Fruit fly (Drosophila melanogaster) whole organism, wandering third instar larva: ENCODE data around the gene CG10996.

Experiments used
- Abd-B ChIP-seq: fragments of >200 bp; optimal IDR thresholded peaks from 2 replicates; lab custom pipeline; 2017; ENCODE audit warnings: missing biosample characterization, missing genetic modification characterization
- CG32264 ChIP-seq: fragments of 200-800 bp; sonication (Bioruptor generic); optimal IDR thresholded peaks from 2 replicates; lab custom pipeline; 2016; ENCODE audit warnings: missing biosample characterization, missing genetic modification characterization
- CG9705 ChIP-seq: fragments of 200-800 bp; sonication (Bioruptor generic); optimal IDR thresholded peaks from 2 replicates; lab custom pipeline; 2018; ENCODE audit warnings: missing biosample characterization, mild to moderate bottlenecking, missing genetic modification characterization
- CrebA ChIP-seq: fragments of 200-800 bp; sonication (Bioruptor generic); optimal IDR thresholded peaks from 2 replicates; lab custom pipeline; 2016; ENCODE audit warnings: missing biosample characterization, mild to moderate bottlenecking, missing genetic modification characterization, borderline replicate concordance
- Dfd ChIP-seq: fragments of >200 bp; optimal IDR thresholded peaks from 2 replicates; lab custom pipeline; 2017; ENCODE audit warnings: missing biosample characterization, missing genetic modification characterization
- Dif ChIP-seq: fragments of 200-275, 200-300 bp; sonication (Bioruptor generic); optimal IDR thresholded peaks from 2 replicates; lab custom pipeline; 2018; ENCODE audit warnings: missing biosample characterization, missing genetic modification characterization; ENCODE audit not compliant: partially characterized antibody
- GATAd ChIP-seq: sonication (Bioruptor generic); optimal IDR thresholded peaks from 2 replicates; lab custom pipeline; 2016; ENCODE audit warnings: missing biosample characterization, missing genetic modification characterization
- HLH106 ChIP-seq: fragments of 200-800 bp; optimal IDR thresholded peaks from 3 replicates; lab custom pipeline; 2019; ENCODE audit warnings: missing biosample characterization, mild to moderate bottlenecking, missing genetic modification characterization, moderate library complexity
- Hnf4 ChIP-seq: fragments of 200-800 bp; sonication (Bioruptor generic); optimal IDR thresholded peaks from 2 replicates; lab custom pipeline; 2016; ENCODE audit warnings: missing biosample characterization, mild to moderate bottlenecking, missing genetic modification characterization
- Hr83 ChIP-seq: fragments of 200-300 bp; sonication (Bioruptor generic); optimal IDR thresholded peaks from 2 replicates; lab custom pipeline; 2016; ENCODE audit warnings: missing biosample characterization, mild to moderate bottlenecking, missing genetic modification characterization, moderate library complexity; ENCODE audit not compliant: poor library complexity, severe bottlenecking
- Jra ChIP-seq: sonication (Bioruptor generic); optimal IDR thresholded peaks from 2 replicates; lab custom pipeline; 2016; ENCODE audit warnings: missing biosample characterization, missing genetic modification characterization
- Mio ChIP-seq: sonication (Bioruptor generic); optimal IDR thresholded peaks from 2 replicates; lab custom pipeline; 2016; ENCODE audit warnings: missing biosample characterization, missing genetic modification characterization
- Myc ChIP-seq: fragments of >200 bp; optimal IDR thresholded peaks from 2 replicates; lab custom pipeline; 2017
- N ChIP-seq: fragments of >200 bp; optimal IDR thresholded peaks from 2 replicates; lab custom pipeline; 2018; ENCODE audit warnings: missing biosample characterization, missing external identifiers, missing genetic modification characterization
- OdsH ChIP-seq: fragments of 200-800 bp; sonication (Bioruptor generic); optimal IDR thresholded peaks from 2 replicates; lab custom pipeline; 2016; ENCODE audit warnings: missing biosample characterization, mild to moderate bottlenecking, missing genetic modification characterization
- Sp1 ChIP-seq: fragments of 200-800 bp; sonication (Bioruptor generic); optimal IDR thresholded peaks from 3 replicates; lab custom pipeline; 2019; ENCODE audit warnings: missing biosample characterization, mild to moderate bottlenecking, missing genetic modification characterization, moderate library complexity
- Vsx2 ChIP-seq: fragments of 200-300, 225-300 bp; sonication (Bioruptor generic); optimal IDR thresholded peaks from 2 replicates; lab custom pipeline; 2018; ENCODE audit warnings: missing biosample characterization, missing genetic modification characterization; ENCODE audit not compliant: partially characterized antibody
- br ChIP-seq: fragments of 200-800 bp; sonication (Bioruptor generic); optimal IDR thresholded peaks from 2 replicates; lab custom pipeline; 2016; ENCODE audit warnings: missing biosample characterization, missing genetic modification characterization
- brk ChIP-seq: fragments of 200-800 bp; sonication (Bioruptor generic); optimal IDR thresholded peaks from 2 replicates; lab custom pipeline; 2016; ENCODE audit warnings: missing biosample characterization, mild to moderate bottlenecking, missing genetic modification characterization
- dl ChIP-seq, 2 experiments: fragments of 175-275, 200-275 bp in 1 of 2; fragments of 200-275 bp in 1 of 2; sonication (Bioruptor generic); optimal IDR thresholded peaks; lab custom pipeline; 2018; ENCODE audit warnings: mild to moderate bottlenecking in 2 of 2, missing biosample characterization in 2 of 2, missing genetic modification characterization in 2 of 2, moderate library complexity in 2 of 2; ENCODE audit not compliant: partially characterized antibody in 2 of 2, insufficient read depth in 1 of 2
- dmrt93B ChIP-seq: fragments of 200-800 bp; sonication (Bioruptor generic); optimal IDR thresholded peaks from 2 replicates; lab custom pipeline; 2018; ENCODE audit warnings: missing biosample characterization, mild to moderate bottlenecking, missing genetic modification characterization
- dsf ChIP-seq: sonication (Bioruptor generic); optimal IDR thresholded peaks from 2 replicates; lab custom pipeline; 2016; ENCODE audit warnings: missing biosample characterization, missing genetic modification characterization, borderline replicate concordance
- ey ChIP-seq: fragments of 200-800 bp; sonication (Bioruptor generic); optimal IDR thresholded peaks from 2 replicates; lab custom pipeline; 2016; ENCODE audit warnings: missing biosample characterization, missing genetic modification characterization
- foxo ChIP-seq, 2 experiments: fragments of 200-800 bp; sonication (Bioruptor generic); optimal IDR thresholded peaks; 2 replicates in 1 of 2; 3 replicates in 1 of 2; lab custom pipeline; 2016 to 2017; ENCODE audit warnings: missing biosample characterization in 2 of 2, missing genetic modification characterization in 2 of 2
- fru ChIP-seq: fragments of 200-800 bp; sonication (Bioruptor generic); optimal IDR thresholded peaks from 3 replicates; lab custom pipeline; 2016; ENCODE audit warnings: missing biosample characterization, mild to moderate bottlenecking, missing genetic modification characterization
- h ChIP-seq: fragments of 200-800 bp; sonication (Bioruptor generic); optimal IDR thresholded peaks from 3 replicates; lab custom pipeline; 2016; ENCODE audit warnings: missing biosample characterization, mild to moderate bottlenecking, missing genetic modification characterization
- jim ChIP-seq: fragments of 175-275, 200-325 bp; sonication (Bioruptor generic); optimal IDR thresholded peaks from 2 replicates; lab custom pipeline; 2016; ENCODE audit warnings: missing biosample characterization, mild to moderate bottlenecking, missing genetic modification characterization
- lola ChIP-seq: fragments of >200 bp; optimal IDR thresholded peaks from 2 replicates; lab custom pipeline; 2017; ENCODE audit warnings: missing biosample characterization, missing genetic modification characterization
- psq ChIP-seq: fragments of 200-800 bp; sonication (Bioruptor generic); optimal IDR thresholded peaks from 3 replicates; lab custom pipeline; 2017; ENCODE audit warnings: missing biosample characterization, mild to moderate bottlenecking, missing genetic modification characterization, moderate library complexity
- rgr ChIP-seq: fragments of 200-800 bp; sonication (Bioruptor generic); optimal IDR thresholded peaks from 3 replicates; lab custom pipeline; 2016; ENCODE audit warnings: missing biosample characterization, mild to moderate bottlenecking, missing genetic modification characterization
- sage ChIP-seq: fragments of 200-800 bp; sonication (Bioruptor generic); optimal IDR thresholded peaks from 2 replicates; lab custom pipeline; 2016; ENCODE audit warnings: missing biosample characterization, mild to moderate bottlenecking, missing genetic modification characterization
- sv ChIP-seq: fragments of 200-800 bp; sonication (Bioruptor generic); optimal IDR thresholded peaks from 3 replicates; lab custom pipeline; 2016; ENCODE audit warnings: missing biosample characterization, missing genetic modification characterization
- tai ChIP-seq: sonication (Bioruptor generic); optimal IDR thresholded peaks from 2 replicates; lab custom pipeline; 2016; ENCODE audit warnings: missing biosample characterization, missing genetic modification characterization
- woc ChIP-seq: sonication (Bioruptor generic); optimal IDR thresholded peaks from 2 replicates; lab custom pipeline; 2016; ENCODE audit warnings: missing biosample characterization, mild to moderate bottlenecking, missing genetic modification characterization

Gene CG10996

DNA sequence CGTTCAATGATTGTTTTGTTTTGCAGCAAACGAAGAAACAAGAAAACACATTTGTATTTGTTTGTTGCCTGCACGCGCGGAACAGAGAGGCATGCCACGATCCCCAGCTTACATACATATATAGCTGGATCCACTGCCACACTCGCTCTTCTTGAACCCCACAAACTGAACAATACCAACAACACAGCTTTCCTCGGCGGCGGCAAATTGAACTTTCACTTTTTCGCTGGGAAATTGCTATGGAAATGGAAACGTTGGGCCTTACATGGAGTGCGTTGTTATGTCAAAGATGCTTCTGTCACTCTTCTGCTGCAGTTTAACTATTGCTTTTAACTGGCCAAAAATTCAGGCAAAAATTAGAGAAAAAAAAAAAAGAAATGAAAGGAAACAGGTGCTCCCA lies 22.2 kb upstream of the CG10996 start:
- TF ChIP-seq dsf (GFP tag; lab: Kevin White, UChicago) (no peak), tai (GFP tag; lab: Kevin White, UChicago) (no peak), Dfd (no peak), HLH106 (tag; lab: Kevin White, UChicago) (no peak), N (GFP tag; lab: Kevin White, UChicago) (no peak), OdsH (GFP tag; lab: Kevin White, UChicago) (no peak)

DNA sequence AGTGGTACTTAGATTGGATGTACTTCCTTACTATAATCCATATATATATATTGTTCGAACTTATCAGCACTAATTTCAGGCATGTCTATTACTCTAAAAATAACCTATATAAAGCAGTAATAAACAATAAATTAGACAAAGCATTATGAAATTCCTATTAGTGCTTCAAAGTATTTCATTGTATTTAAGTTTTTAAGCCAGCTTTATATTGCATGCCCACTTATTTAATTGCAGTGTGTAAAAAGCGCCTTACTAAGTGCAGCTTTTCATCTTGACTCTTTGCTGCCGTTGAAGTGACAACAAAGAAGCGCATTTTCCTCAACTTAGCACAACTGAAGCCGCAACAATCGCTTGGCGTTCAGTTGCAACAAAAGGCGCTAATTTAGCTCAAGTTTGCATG lies 21.4 kb upstream of the CG10996 start:
- TF ChIP-seq psq (GFP tag; lab: Kevin White, UChicago) (no peak), sv (GFP tag; lab: Kevin White, UChicago) (no peak), lola (GFP tag; lab: Kevin White, UChicago) (no peak), br (GFP tag; lab: Kevin White, UChicago) (no peak), GATAd (GFP tag; lab: Kevin White, UChicago) (no peak), OdsH (GFP tag; lab: Kevin White, UChicago) (no peak)

DNA sequence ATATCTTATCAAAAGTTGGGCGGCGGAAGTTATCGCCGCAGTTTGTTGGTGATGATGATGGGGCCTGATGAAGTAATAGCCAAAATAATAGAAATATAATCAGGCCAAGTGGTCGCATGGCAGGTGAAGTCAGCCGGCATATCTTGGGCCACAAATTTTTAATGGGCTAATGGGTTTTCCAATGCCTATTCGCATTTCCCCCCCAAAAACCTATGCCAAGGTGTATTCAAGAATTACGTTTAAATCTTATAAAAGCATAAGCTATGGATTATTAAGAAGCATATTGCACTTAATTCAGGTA lies 20.7 kb upstream of the CG10996 start:
- TF ChIP-seq dmrt93B (GFP tag; lab: Kevin White, UChicago) (no peak), Dif (GFP tag; lab: Kevin White, UChicago) (no peak), woc (GFP tag; lab: Kevin White, UChicago) (no peak), CG32264 (GFP tag; lab: Kevin White, UChicago) (no peak), foxo (GFP tag; optimal IDR thresholded peaks at IDR 0.05; lab: Kevin White, UChicago) (no peak), N (GFP tag; lab: Kevin White, UChicago) (no peak), Sp1 (GFP tag; lab: Kevin White, UChicago) (no peak), brk (GFP tag; lab: Kevin White, UChicago) (no peak), tai (GFP tag; lab: Kevin White, UChicago) (no peak), Dfd (no peak), Hr83 (GFP tag; lab: Kevin White, UChicago) (no peak), rgr (GFP tag; lab: Kevin White, UChicago) (no peak), Myc (no peak), psq (GFP tag; lab: Kevin White, UChicago) (no peak)

DNA sequence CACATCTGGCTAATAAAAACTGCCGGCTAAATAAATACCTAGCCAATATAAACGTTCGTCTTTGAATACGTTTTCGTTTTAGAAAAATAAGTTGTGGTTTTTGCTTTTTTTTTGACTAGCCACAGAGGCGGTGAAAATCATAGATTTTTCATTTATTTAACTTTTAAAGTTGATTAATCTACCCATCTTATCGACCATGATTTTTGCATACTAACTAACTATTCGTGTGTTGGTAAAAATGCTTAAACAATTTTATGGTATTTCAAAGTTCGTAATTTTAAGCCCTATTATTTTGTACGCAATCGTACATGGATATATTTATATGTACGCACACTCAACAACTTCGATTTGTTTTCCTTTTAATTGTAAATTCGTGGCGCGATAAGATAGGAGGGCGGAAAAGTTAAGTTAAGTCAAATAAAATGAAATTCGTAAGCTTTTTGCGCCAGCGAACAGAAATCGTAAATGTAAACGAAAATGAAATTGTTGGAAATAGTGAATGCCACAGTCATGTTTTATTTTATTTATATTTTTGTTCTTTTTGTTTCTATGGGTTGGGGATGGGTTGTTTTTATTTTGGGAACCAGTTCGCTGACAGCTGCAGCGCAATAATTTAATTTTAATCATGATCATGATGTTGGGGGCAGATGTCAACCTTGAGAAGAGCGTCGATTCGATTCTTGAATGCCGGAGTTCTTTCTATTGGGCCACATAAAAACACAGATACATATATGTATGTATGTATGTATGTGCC lies 20.2 kb upstream of the CG10996 start:
- no peak for TF ChIP-seq dl (GFP tag; optimal IDR thresholded peaks at IDR 0.05; lab: Kevin White, UChicago; ENCODE audit: insufficient read depth in 1 of 2, partially characterized antibody in 2 of 2)
- TF ChIP-seq h = peak; percentile 11
- TF ChIP-seq brk (GFP tag; lab: Kevin White, UChicago) = peak; percentile 17
- peak; percentile 20 for TF ChIP-seq ey (GFP tag; lab: Kevin White, UChicago)
- peak; percentile 12 for TF ChIP-seq fru (GFP tag; lab: Kevin White, UChicago)
- TF ChIP-seq Hnf4 (GFP tag; lab: Kevin White, UChicago) = no peak
- peak in 1 of 2 experiments; percentile 9 for TF ChIP-seq foxo (GFP tag; optimal IDR thresholded peaks at IDR 0.05; lab: Kevin White, UChicago)
- peak; percentile 14 for TF ChIP-seq rgr (GFP tag; lab: Kevin White, UChicago)

DNA sequence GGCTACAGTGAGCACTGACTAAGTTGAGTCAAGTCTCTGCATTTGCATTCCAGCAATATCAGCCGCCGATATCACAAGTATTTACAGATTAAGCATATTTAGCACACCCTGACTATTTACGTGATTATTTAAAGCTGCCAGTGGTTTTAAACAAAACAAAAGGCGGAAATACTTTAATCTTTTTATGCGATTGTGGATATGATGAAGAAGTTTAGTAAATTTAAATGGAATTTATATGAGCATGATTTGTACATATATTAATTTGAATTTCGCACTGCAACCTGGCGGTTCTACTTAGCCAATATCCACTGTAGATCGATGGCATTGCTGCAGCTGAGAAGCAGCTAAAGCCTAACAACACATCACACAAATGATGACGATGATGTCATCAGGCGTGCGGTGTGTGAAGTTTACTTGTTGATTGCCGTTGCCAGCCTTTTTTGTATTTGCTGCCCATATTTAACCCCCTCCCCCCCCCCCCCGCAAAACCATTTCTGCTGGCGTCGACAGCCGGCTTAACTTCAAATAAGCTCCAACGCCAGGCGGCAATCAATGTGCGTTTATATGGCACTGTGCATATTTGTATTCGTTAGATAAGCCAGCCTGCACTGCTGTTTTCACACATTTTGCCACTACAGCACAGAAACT lies 18.2 kb upstream of the CG10996 start:
- peak; percentile 54 for TF ChIP-seq psq (GFP tag; lab: Kevin White, UChicago)
- peak; percentile 73 for TF ChIP-seq h
- TF ChIP-seq dl (GFP tag; optimal IDR thresholded peaks at IDR 0.05; lab: Kevin White, UChicago; ENCODE audit: insufficient read depth in 1 of 2, partially characterized antibody in 2 of 2) = no peak
- peak; percentile 7 for TF ChIP-seq Jra (GFP tag; lab: Kevin White, UChicago)
- TF ChIP-seq CrebA (GFP tag; lab: Kevin White, UChicago) = no peak
- peak; percentile 23 for TF ChIP-seq sv (GFP tag; lab: Kevin White, UChicago)
- TF ChIP-seq Mio (GFP tag; lab: Kevin White, UChicago) = no peak
- TF ChIP-seq br (GFP tag; lab: Kevin White, UChicago) = peak; percentile 50
- peak; percentile 58 for TF ChIP-seq dmrt93B (GFP tag; lab: Kevin White, UChicago)
- no peak for TF ChIP-seq Abd-B (GFP tag; lab: Kevin White, UChicago)
- TF ChIP-seq lola (GFP tag; lab: Kevin White, UChicago) = no peak
- TF ChIP-seq Dfd = no peak
- TF ChIP-seq CG9705 (GFP tag; lab: Kevin White, UChicago) = no peak
- no peak for TF ChIP-seq N (GFP tag; lab: Kevin White, UChicago)
- TF ChIP-seq brk (GFP tag; lab: Kevin White, UChicago) = no peak
- peak; percentile 59 for TF ChIP-seq OdsH (GFP tag; lab: Kevin White, UChicago)
- peak in 1 of 2 experiments; percentile 69 for TF ChIP-seq foxo (GFP tag; optimal IDR thresholded peaks at IDR 0.05; lab: Kevin White, UChicago)
- no peak for TF ChIP-seq jim (GFP tag; lab: Kevin White, UChicago)
- peak; percentile 64 for TF ChIP-seq rgr (GFP tag; lab: Kevin White, UChicago)
- TF ChIP-seq tai (GFP tag; lab: Kevin White, UChicago) = no peak
- peak; percentile 81 for TF ChIP-seq ey (GFP tag; lab: Kevin White, UChicago)
- TF ChIP-seq Myc = no peak
- TF ChIP-seq HLH106 (tag; lab: Kevin White, UChicago) = peak; percentile 65
- TF ChIP-seq Dif (GFP tag; lab: Kevin White, UChicago) = no peak
- no peak for TF ChIP-seq sage
- TF ChIP-seq GATAd (GFP tag; lab: Kevin White, UChicago) = no peak
- TF ChIP-seq Sp1 (GFP tag; lab: Kevin White, UChicago) = peak; percentile 56
- no peak for TF ChIP-seq Hr83 (GFP tag; lab: Kevin White, UChicago)
- TF ChIP-seq woc (GFP tag; lab: Kevin White, UChicago) = peak; percentile 67
- no peak for TF ChIP-seq Vsx2 (GFP tag; lab: Kevin White, UChicago)
